Worm (Caenorhabditis elegans): ENCODE data around the gene Y37E11B.5.

DNA sequence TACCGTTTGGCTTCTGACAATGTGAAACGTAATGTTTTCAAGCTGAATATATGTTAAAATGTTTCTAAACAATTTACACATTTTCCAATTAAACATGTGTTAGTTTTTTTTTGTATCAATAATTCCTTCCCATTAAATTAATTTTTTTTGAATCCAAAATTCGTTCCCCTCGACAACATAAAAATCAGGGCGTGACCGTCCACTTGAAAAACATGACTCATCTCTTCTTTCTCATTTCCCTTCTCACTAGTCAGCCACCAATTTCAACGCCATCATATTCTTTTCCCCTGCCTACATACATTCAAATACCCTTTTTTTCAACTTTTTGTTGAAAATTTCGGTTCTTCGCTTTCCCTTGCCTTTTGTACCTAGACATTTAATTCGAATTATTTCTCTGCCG lies 34.1 kb upstream of the Y37E11B.5 start:
- TF ChIP-seq T22C8.4 (GFP tag; IDR thresholded peaks at IDR 0.05) = no peak
- no peak for TF ChIP-seq ztf-29 (GFP tag; IDR thresholded peaks at IDR 0.05)
- no peak for TF ChIP-seq ref-1 (GFP tag; conservative IDR thresholded peaks at IDR 0.05)
- no peak for TF ChIP-seq flt-1 (GFP tag; IDR thresholded peaks at IDR 0.05)
- no peak for TF ChIP-seq ztf-23 (GFP tag; IDR thresholded peaks at IDR 0.05)
